Fruit fly (Drosophila melanogaster) whole organism, embryonic: ENCODE results near the gene CG44837.

Source experiments
- B-H2 ChIP-seq: fragments of 200-800 bp; sonication (Bioruptor generic); optimal IDR thresholded peaks from 2 replicates; lab custom pipeline; 2018; ENCODE audit warnings: missing biosample characterization, mild to moderate bottlenecking, missing genetic modification characterization
- Blimp-1 ChIP-seq: fragments of 200-800 bp; sonication (Bioruptor generic); optimal IDR thresholded peaks from 3 replicates; lab custom pipeline; 2018; ENCODE audit warnings: missing biosample characterization, missing genetic modification characterization, mild to moderate bottlenecking, moderate library complexity, missing genetic modification reagents
- CG11398 ChIP-seq: fragments of 200-800 bp; sonication (Bioruptor generic); optimal IDR thresholded peaks from 2 replicates; lab custom pipeline; 2016; ENCODE audit warnings: missing biosample characterization, missing genetic modification characterization
- CG11560 ChIP-seq: fragments of 200-800 bp; sonication (Bioruptor generic); IDR thresholded peaks from 3 replicates; pipeline ENCODE4 v1.3.6; 2022; ENCODE audit warnings: missing biosample characterization, missing genetic modification characterization
- CG12104 ChIP-seq: fragments of 200-800 bp; sonication (Bioruptor generic); optimal IDR thresholded peaks from 3 replicates; lab custom pipeline; 2016; ENCODE audit warnings: missing biosample characterization, missing genetic modification characterization
- CG12942 ChIP-seq: fragments of 200-800 bp; sonication (Bioruptor generic); optimal IDR thresholded peaks from 3 replicates; lab custom pipeline; 2016; ENCODE audit warnings: missing biosample characterization, missing genetic modification characterization
- CG13624 ChIP-seq: fragments of 200-800 bp; sonication (Bioruptor generic); optimal IDR thresholded peaks from 2 replicates; lab custom pipeline; 2016; ENCODE audit warnings: missing biosample characterization, missing genetic modification characterization
- CG17612 ChIP-seq: fragments of 200-800 bp; sonication (Bioruptor generic); IDR thresholded peaks from 2 replicates; pipeline ENCODE4 v1.3.6; 2022; ENCODE audit warnings: missing biosample characterization, missing genetic modification characterization
- CG17802 ChIP-seq: fragments of 200-800 bp; sonication (Bioruptor generic); optimal IDR thresholded peaks from 2 replicates; lab custom pipeline; 2018; ENCODE audit warnings: missing biosample characterization, mild to moderate bottlenecking, missing genetic modification characterization, moderate library complexity
- CG17829 ChIP-seq: fragments of 200-800 bp; optimal IDR thresholded peaks from 2 replicates; lab custom pipeline; 2019; ENCODE audit warnings: missing biosample characterization, mild to moderate bottlenecking, missing genetic modification characterization, moderate library complexity
- CG17912 ChIP-seq: fragments of 200-800 bp; sonication (Bioruptor generic); optimal IDR thresholded peaks from 2 replicates; lab custom pipeline; 2018; ENCODE audit warnings: missing biosample characterization, mild to moderate bottlenecking, missing genetic modification characterization
- CG18262 ChIP-seq: fragments of 200-800 bp; optimal IDR thresholded peaks from 3 replicates; lab custom pipeline; 2019; ENCODE audit warnings: missing biosample characterization, mild to moderate bottlenecking, missing genetic modification characterization, moderate library complexity
- CG30431 ChIP-seq: fragments of 200-800 bp; sonication (Bioruptor generic); optimal IDR thresholded peaks from 2 replicates; lab custom pipeline; 2017; ENCODE audit warnings: missing biosample characterization, missing genetic modification characterization
- CG3407 ChIP-seq: fragments of 200-800 bp; sonication (Bioruptor generic); optimal IDR thresholded peaks from 2 replicates; lab custom pipeline; 2018; ENCODE audit warnings: missing biosample characterization, mild to moderate bottlenecking, missing genetic modification characterization
- CG3726 ChIP-seq: fragments of 200-800 bp; sonication (Bioruptor generic); IDR thresholded peaks from 3 replicates; pipeline ENCODE4, ENCODE4 v1.3.6; 2022; ENCODE audit warnings: missing biosample characterization, missing genetic modification characterization
- CG4854 ChIP-seq: fragments of 200-800 bp; sonication (Bioruptor generic); optimal IDR thresholded peaks from 2 replicates; lab custom pipeline; 2016; ENCODE audit warnings: missing biosample characterization, missing genetic modification characterization, inconsistent platforms
- CG5953 ChIP-seq: fragments of 200-800 bp; sonication (Bioruptor generic); IDR thresholded peaks from 2 replicates; pipeline ENCODE4 v1.3.6; 2022; ENCODE audit warnings: missing biosample characterization, missing genetic modification characterization
- CG7357 ChIP-seq: fragments of 200-800 bp; sonication (Bioruptor generic); IDR thresholded peaks from 3 replicates; pipeline ENCODE4 v1.3.6; 2022; ENCODE audit warnings: missing biosample characterization, missing genetic modification characterization
- CG8089 ChIP-seq: fragments of 200-800 bp; sonication (Bioruptor generic); optimal IDR thresholded peaks from 3 replicates; lab custom pipeline; 2016; ENCODE audit warnings: missing biosample characterization, missing genetic modification characterization
- CG8290 ChIP-seq, 3 experiments: fragments of 200-800 bp; sonication (Bioruptor generic); optimal IDR thresholded peaks; 2 replicates each; lab custom pipeline; 2016 to 2019; ENCODE audit warnings: missing biosample characterization in 3 of 3, missing genetic modification characterization in 3 of 3, mild to moderate bottlenecking in 2 of 3, moderate library complexity in 1 of 3
- CG9437 ChIP-seq: fragments of 200-800 bp; sonication (Bioruptor generic); optimal IDR thresholded peaks from 2 replicates; lab custom pipeline; 2018; ENCODE audit warnings: missing biosample characterization, mild to moderate bottlenecking, missing genetic modification characterization
- CHES-1-like ChIP-seq: fragments of 200-800 bp; sonication (Bioruptor generic); optimal IDR thresholded peaks from 2 replicates; lab custom pipeline; 2016; ENCODE audit warnings: missing biosample characterization, missing genetic modification characterization
- CTCF ChIP-seq: fragments of 200-800 bp; sonication (Bioruptor generic); optimal IDR thresholded peaks from 2 replicates; lab custom pipeline; 2017; ENCODE audit warnings: missing biosample characterization, mild to moderate bottlenecking, missing genetic modification characterization, moderate library complexity
- Dbx ChIP-seq: fragments of 200-800 bp; sonication (Bioruptor generic); IDR thresholded peaks from 3 replicates; pipeline ENCODE4 v1.3.6; 2022; ENCODE audit warnings: missing biosample characterization, missing genetic modification characterization
- Ets97D ChIP-seq: fragments of 200-800 bp; sonication (Bioruptor generic); optimal IDR thresholded peaks from 3 replicates; lab custom pipeline; 2016; ENCODE audit warnings: missing biosample characterization, missing genetic modification characterization
- Fer2 ChIP-seq: fragments of 200-800 bp; sonication (Bioruptor generic); optimal IDR thresholded peaks from 2 replicates; lab custom pipeline; 2018; ENCODE audit warnings: missing biosample characterization, mild to moderate bottlenecking, missing genetic modification characterization, moderate library complexity
- Hsf ChIP-seq: fragments of 200-800 bp; sonication (Bioruptor generic); optimal IDR thresholded peaks from 3 replicates; lab custom pipeline; 2016; ENCODE audit warnings: missing biosample characterization, missing genetic modification characterization
- Lhr ChIP-seq: fragments of 200-800 bp; sonication (Bioruptor generic); optimal IDR thresholded peaks from 3 replicates; lab custom pipeline; 2017; ENCODE audit warnings: mild to moderate bottlenecking, missing biosample characterization, missing genetic modification reagents, missing genetic modification characterization
- Lim3 ChIP-seq: fragments of 200-800 bp; sonication (Bioruptor generic); IDR thresholded peaks from 2 replicates; pipeline ENCODE4 v1.3.6; 2022; ENCODE audit warnings: missing biosample characterization, missing genetic modification characterization
- Oli ChIP-seq: fragments of 200-800 bp; sonication (Bioruptor generic); optimal IDR thresholded peaks from 2 replicates; lab custom pipeline; 2018; ENCODE audit warnings: missing biosample characterization, mild to moderate bottlenecking, missing genetic modification characterization, moderate library complexity
- Rx ChIP-seq: fragments of 200-800 bp; sonication (Bioruptor generic); IDR thresholded peaks from 2 replicates; pipeline ENCODE4 v1.3.6; 2022; ENCODE audit warnings: missing biosample characterization, missing genetic modification characterization
- Scr ChIP-seq: fragments of 200-800 bp; sonication (Bioruptor generic); IDR thresholded peaks from 2 replicates; pipeline ENCODE4 v1.3.6; 2022; ENCODE audit warnings: missing biosample characterization, missing genetic modification characterization; ENCODE audit not compliant: partially characterized antibody
- Sox102F ChIP-seq: fragments of 200-800 bp; sonication (Bioruptor generic); optimal IDR thresholded peaks from 2 replicates; lab custom pipeline; 2018; ENCODE audit warnings: missing biosample characterization, mild to moderate bottlenecking, missing genetic modification characterization, moderate library complexity
- Tbp ChIP-seq: fragments of >200 bp; optimal IDR thresholded peaks from 2 replicates; lab custom pipeline; 2018; ENCODE audit warnings: missing biosample characterization, missing genetic modification characterization
- Vsx1 ChIP-seq: fragments of 200-800 bp; sonication (Bioruptor generic); optimal IDR thresholded peaks from 2 replicates; lab custom pipeline; 2017; ENCODE audit warnings: missing biosample characterization, mild to moderate bottlenecking, missing genetic modification characterization, missing genetic modification reagents
- amos ChIP-seq: fragments of 200-800 bp; sonication (Bioruptor generic); IDR thresholded peaks from 2 replicates; pipeline ENCODE4 v1.3.6; 2022; ENCODE audit warnings: missing biosample characterization, missing genetic modification characterization; ENCODE audit not compliant: partially characterized antibody
- ash1 ChIP-seq: fragments of 200-800 bp; sonication (Bioruptor generic); optimal IDR thresholded peaks from 2 replicates; lab custom pipeline; 2018; ENCODE audit warnings: missing biosample characterization, mild to moderate bottlenecking, missing genetic modification characterization
- br ChIP-seq: fragments of >200 bp; optimal IDR thresholded peaks from 2 replicates; lab custom pipeline; 2017
- croc ChIP-seq: fragments of 200-800 bp; sonication (Bioruptor generic); conservative IDR thresholded peaks from 3 replicates; pipeline ENCODE4 v1.3.6; 2022; ENCODE audit warnings: missing biosample characterization, missing genetic modification characterization
- fd64A ChIP-seq: fragments of 200-800 bp; sonication (Bioruptor generic); optimal IDR thresholded peaks from 3 replicates; lab custom pipeline; 2018; ENCODE audit warnings: missing biosample characterization, mild to moderate bottlenecking, missing genetic modification characterization
- gfzf ChIP-seq: fragments of 200-800 bp; sonication (Bioruptor generic); optimal IDR thresholded peaks from 2 replicates; lab custom pipeline; 2016; ENCODE audit warnings: missing biosample characterization, mild to moderate bottlenecking, missing genetic modification characterization, moderate library complexity
- grn ChIP-seq: fragments of 200-800 bp; sonication (Bioruptor generic); optimal IDR thresholded peaks from 3 replicates; lab custom pipeline; 2017; ENCODE audit warnings: missing biosample characterization, missing genetic modification characterization
- p53 ChIP-seq: fragments of 200-800 bp; sonication (Bioruptor generic); optimal IDR thresholded peaks from 2 replicates; lab custom pipeline; 2016; ENCODE audit warnings: missing biosample characterization, missing genetic modification characterization
- prd ChIP-seq, 3 experiments: fragments of >200 bp in 2 of 3; fragments of 200-800 bp in 1 of 3; sonication (Bioruptor generic) in 1 of 3; optimal IDR thresholded peaks in 2 of 3; IDR thresholded peaks in 1 of 3; 2 replicates in 2 of 3; 3 replicates in 1 of 3; pipeline versions ENCODE4 v1.3.6 to Lab custom; 2017 to 2022; ENCODE audit warnings: missing biosample characterization in 1 of 3, missing genetic modification characterization in 1 of 3
- pum ChIP-seq: fragments of 200-800 bp; sonication (Bioruptor generic); optimal IDR thresholded peaks from 2 replicates; lab custom pipeline; 2016; ENCODE audit warnings: missing biosample characterization, missing genetic modification characterization
- sd ChIP-seq: fragments of 200-800 bp; sonication (Bioruptor generic); optimal IDR thresholded peaks from 3 replicates; lab custom pipeline; 2018; ENCODE audit warnings: missing biosample characterization, mild to moderate bottlenecking, missing genetic modification characterization, moderate library complexity
- slp2 ChIP-seq: fragments of 200-800 bp; sonication (Bioruptor generic); optimal IDR thresholded peaks from 2 replicates; lab custom pipeline; 2016; ENCODE audit warnings: missing biosample characterization, missing genetic modification characterization
- stwl ChIP-seq: fragments of 200-800 bp; sonication (Bioruptor generic); optimal IDR thresholded peaks from 3 replicates; lab custom pipeline; 2018; ENCODE audit warnings: missing biosample characterization, mild to moderate bottlenecking, missing genetic modification characterization, moderate library complexity

CG44837 gene

DNA sequence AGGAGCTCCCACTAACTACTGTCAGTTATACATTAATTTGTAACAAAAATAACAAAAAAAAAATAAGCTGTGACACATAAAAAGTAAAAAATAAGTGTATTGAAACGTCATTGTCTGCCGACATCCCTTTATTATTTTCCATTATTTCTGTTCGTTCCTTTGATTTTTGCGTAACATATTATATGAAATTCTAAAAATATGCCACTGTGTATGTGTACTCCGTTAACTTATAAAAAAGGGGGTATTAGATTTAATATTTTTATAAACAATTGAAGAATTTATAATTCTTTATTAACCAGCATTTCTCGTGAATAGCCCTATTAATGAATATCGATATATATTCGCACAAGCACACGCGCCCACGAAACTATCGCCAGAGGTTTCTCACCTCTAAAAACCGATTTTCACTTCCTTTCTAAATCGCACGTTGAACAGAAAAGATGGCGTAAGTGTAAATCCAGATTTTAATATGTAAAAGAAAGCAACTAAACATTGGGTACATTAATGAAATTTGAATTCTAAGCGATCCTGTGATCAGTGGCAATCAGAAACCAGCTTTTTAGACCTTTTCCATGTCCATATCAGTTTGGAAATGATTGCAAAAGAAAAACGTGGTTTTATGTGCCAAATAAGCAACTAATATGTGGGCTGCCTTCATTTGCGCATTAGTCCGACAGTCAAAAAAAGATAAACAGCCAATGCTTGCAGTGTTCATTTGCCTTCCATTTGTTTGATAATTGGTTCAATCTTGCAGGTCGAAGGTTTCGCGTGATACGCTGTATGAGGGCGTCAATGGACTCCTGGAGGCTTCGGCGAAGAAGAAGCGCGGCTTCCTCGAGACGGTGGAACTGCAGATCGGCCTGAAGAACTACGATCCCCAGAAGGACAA is 116.0 kb downstream of the CG44837 start, which contains the start of gene RpL10Ab (continued):
- peak; percentile 66; the same call in 1 of the 3 replicates for TF ChIP-seq CG7357 (GFP tag; lab: Robert Waterston, UW)
- TF ChIP-seq br (lab: Kevin White, UChicago), result no peak
- peak; percentile 65 for TF ChIP-seq Blimp-1 (GFP tag; lab: Kevin White, UChicago)
- peak; percentile 24 for TF ChIP-seq CG30431
- TF ChIP-seq Sox102F (GFP tag; lab: Kevin White, UChicago), result no peak
- TF ChIP-seq p53 (GFP tag; lab: Kevin White, UChicago), result no peak
- TF ChIP-seq CG5953 (GFP tag; lab: Robert Waterston, UW), result peak; percentile 66; the same call in 1 of the 2 replicates
- TF ChIP-seq pum, result peak; percentile 19
- 0 out of 3 replicates have a peak, but pooled peaks have one; percentile 27 for TF ChIP-seq CG3726 (GFP tag; lab: Robert Waterston, UW)
- TF ChIP-seq CG4854 (GFP tag; lab: Kevin White, UChicago), result peak; percentile 46
- TF ChIP-seq CG12942 (GFP tag; lab: Kevin White, UChicago), result no peak
- TF ChIP-seq CG8089 (GFP tag; lab: Kevin White, UChicago), result peak; percentile 16
- peak; percentile 2 for TF ChIP-seq CG11398
- peak; percentile 94 for TF ChIP-seq amos
- TF ChIP-seq Ets97D (GFP tag; lab: Kevin White, UChicago), result peak; percentile 97
- TF ChIP-seq Hsf, result peak; percentile 46
- TF ChIP-seq CHES-1-like (GFP tag; lab: Kevin White, UChicago), result peak; percentile 2
- TF ChIP-seq slp2 (GFP tag; lab: Kevin White, UChicago), result peak; percentile 31
- TF ChIP-seq stwl (tag; lab: Kevin White, UChicago), result peak; percentile 5
- peak; percentile 63 for TF ChIP-seq CG17829
- peak; percentile 60 for TF ChIP-seq CTCF (GFP tag; lab: Kevin White, UChicago)
- no peak for TF ChIP-seq prd (optimal IDR thresholded peaks at IDR 0.05; lab: Kevin White, UChicago)
- peak; percentile 78; the same call in 2 of the 3 replicates for TF ChIP-seq prd (GFP tag; IDR thresholded peaks at IDR 0.05; lab: Robert Waterston, UW)
- TF ChIP-seq CG17802, result peak; percentile 50
- TF ChIP-seq CG8290 (GFP tag; optimal IDR thresholded peaks at IDR 0.05; lab: Kevin White, UChicago), result no peak
- TF ChIP-seq CG8290 (tag; optimal IDR thresholded peaks at IDR 0.05; lab: Kevin White, UChicago), result peak in 1 of 2 experiments; percentile 81
- no peak for TF ChIP-seq sd
- no peak for TF ChIP-seq CG17612 (GFP tag; lab: Robert Waterston, UW)
- peak; percentile 29 for TF ChIP-seq Oli (tag; lab: Kevin White, UChicago)
- no peak for TF ChIP-seq grn (GFP tag; lab: Kevin White, UChicago)
- peak; percentile 15 for TF ChIP-seq ash1 (GFP tag; lab: Kevin White, UChicago)
- TF ChIP-seq Scr (GFP tag; lab: Robert Waterston, UW), result peak; percentile 84
- TF ChIP-seq Dbx, result peak; percentile 76
- TF ChIP-seq croc (GFP tag; lab: Robert Waterston, UW), result peak; percentile 53; the same call in 2 of the 3 replicates
- TF ChIP-seq Fer2 (tag; lab: Kevin White, UChicago), result peak; percentile 7
- peak; percentile 51 for TF ChIP-seq CG13624 (GFP tag; lab: Kevin White, UChicago)
- TF ChIP-seq Tbp, result no peak
- no peak for TF ChIP-seq Lim3 (GFP tag; lab: Robert Waterston, UW)
- TF ChIP-seq CG12104, result peak; percentile 65
- peak; percentile 84 for TF ChIP-seq B-H2 (GFP tag; lab: Kevin White, UChicago)
- no peak for TF ChIP-seq gfzf (GFP tag; lab: Kevin White, UChicago)
- TF ChIP-seq Vsx1 (GFP tag; lab: Kevin White, UChicago), result peak; percentile 80
- TF ChIP-seq Lhr (GFP tag; lab: Kevin White, UChicago), result no peak
- TF ChIP-seq CG18262 (tag; lab: Kevin White, UChicago), result peak; percentile 72
- TF ChIP-seq CG11560 (tag; lab: Robert Waterston, UW), result peak; percentile 61; the same call in 1 of the 3 replicates
- TF ChIP-seq Rx (GFP tag; lab: Robert Waterston, UW), result peak; percentile 59
- TF ChIP-seq CG3407 (GFP tag; lab: Kevin White, UChicago), result peak; percentile 36
- TF ChIP-seq fd64A (GFP tag; lab: Kevin White, UChicago), result peak; percentile 38
- peak; percentile 88 for TF ChIP-seq CG17912 (GFP tag; lab: Kevin White, UChicago)
- peak; percentile 60 for TF ChIP-seq CG9437 (GFP tag; lab: Kevin White, UChicago)
